Fruit fly (Drosophila melanogaster): ENCODE measurements around the gene CG32588.

DNA sequence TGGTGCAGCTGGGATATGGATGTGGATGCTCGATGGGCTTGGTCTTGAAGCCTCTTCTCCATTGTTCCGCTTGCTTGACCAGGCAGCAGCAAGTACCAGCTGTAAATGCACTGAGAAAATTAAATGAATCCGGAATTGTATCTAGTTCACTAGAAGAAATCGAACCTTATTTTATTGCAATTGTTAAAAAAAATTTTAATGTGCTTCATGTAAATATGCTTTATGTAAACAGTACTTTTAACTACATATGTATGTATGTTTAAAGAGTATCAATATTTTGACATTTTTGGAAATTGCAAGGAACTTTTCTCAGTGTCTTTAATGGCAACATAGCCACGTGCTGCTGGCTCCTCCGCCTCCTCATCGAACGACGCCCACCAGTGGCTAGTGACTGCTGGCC, 41.6 kb downstream of the CG32588 start:
- TF ChIP-seq CG9948 (tag; optimal IDR thresholded peaks at IDR 0.05) (no peak), CG17806 (tag; optimal IDR thresholded peaks at IDR 0.05) (no peak), D1 (tag; optimal IDR thresholded peaks at IDR 0.05) (no peak), Pif1B (GFP tag; optimal IDR thresholded peaks at IDR 0.05) (no peak), CG8159 (tag; optimal IDR thresholded peaks at IDR 0.05) (no peak)
